Fruit fly (Drosophila melanogaster): ENCODE data around the gene CG11345.

The CG11345 gene

DNA sequence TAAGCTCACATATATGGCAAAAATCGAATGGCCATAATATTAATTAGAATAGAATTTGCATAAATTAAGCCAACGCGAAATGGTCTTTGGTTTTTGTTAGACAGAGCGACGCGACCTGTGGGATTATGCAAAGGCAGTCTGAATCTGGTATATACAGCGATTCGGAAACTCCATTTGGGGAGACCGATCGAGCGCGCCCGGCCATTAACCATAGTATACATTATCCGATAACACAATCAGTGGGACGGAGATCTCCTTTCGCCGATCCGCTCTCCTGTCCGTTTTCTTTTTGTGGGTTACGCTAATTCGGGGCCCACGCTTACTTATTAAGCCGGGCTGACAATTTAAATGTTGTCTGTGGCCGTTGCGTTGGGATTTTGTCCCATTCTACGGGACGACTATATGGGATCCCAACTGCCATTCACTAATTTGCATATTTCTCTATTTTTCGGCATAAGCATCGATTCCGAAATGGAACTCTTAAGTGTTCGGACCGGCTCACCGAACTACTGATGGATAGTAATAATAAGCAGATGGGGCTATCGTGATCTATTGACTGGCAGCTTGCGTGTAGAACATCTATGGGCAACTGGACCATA, 19.8 kb upstream of the CG11345 start:
- TF ChIP-seq CG3847 (GFP tag; IDR thresholded peaks at IDR 0.05) (0 out of 2 replicates have a peak, but pooled peaks have one; percentile 14), CG10321 (GFP tag; IDR thresholded peaks at IDR 0.05) (no peak), Atf-2 (GFP tag; optimal IDR thresholded peaks at IDR 0.05) (no peak), en (GFP tag; optimal IDR thresholded peaks at IDR 0.05) (no peak), Camta (GFP tag; optimal IDR thresholded peaks at IDR 0.05) (no peak), Rx (GFP tag; IDR thresholded peaks at IDR 0.05) (no peak), Sry-β (GFP tag; optimal IDR thresholded peaks at IDR 0.05) (no peak), CG10543 (GFP tag; optimal IDR thresholded peaks at IDR 0.05) (peak; percentile 4), CG12942 (GFP tag; optimal IDR thresholded peaks at IDR 0.05) (no peak), ro (GFP tag; IDR thresholded peaks at IDR 0.05) (no peak), Nf-YB (GFP tag; optimal IDR thresholded peaks at IDR 0.05) (no peak), CG18011 (GFP tag; optimal IDR thresholded peaks at IDR 0.05) (no peak), bowl (GFP tag; IDR thresholded peaks at IDR 0.05) (no peak), Hr3 (GFP tag; optimal IDR thresholded peaks at IDR 0.05) (no peak), oc (tag; optimal IDR thresholded peaks at IDR 0.05) (no peak), ewg (GFP tag; optimal IDR thresholded peaks at IDR 0.05) (no peak), mld (GFP tag; IDR thresholded peaks at IDR 0.05; ENCODE audit: partially characterized antibody) (no peak), maf-S (GFP tag; optimal IDR thresholded peaks at IDR 0.05) (no peak), chinmo (GFP tag; IDR thresholded peaks at IDR 0.05; ENCODE audit: partially characterized antibody) (no peak), CG12769 (tag; optimal IDR thresholded peaks at IDR 0.05) (peak; percentile 23), CG13894 (tag; optimal IDR thresholded peaks at IDR 0.05) (peak; percentile 98), Hmx (GFP tag; optimal IDR thresholded peaks at IDR 0.05) (no peak), Ets65A (GFP tag) (peak; percentile 29), Lpt (GFP tag; optimal IDR thresholded peaks at IDR 0.05) (no peak), kay (GFP tag; optimal IDR thresholded peaks at IDR 0.05) (no peak), nau (GFP tag; optimal IDR thresholded peaks at IDR 0.05) (no peak)

DNA sequence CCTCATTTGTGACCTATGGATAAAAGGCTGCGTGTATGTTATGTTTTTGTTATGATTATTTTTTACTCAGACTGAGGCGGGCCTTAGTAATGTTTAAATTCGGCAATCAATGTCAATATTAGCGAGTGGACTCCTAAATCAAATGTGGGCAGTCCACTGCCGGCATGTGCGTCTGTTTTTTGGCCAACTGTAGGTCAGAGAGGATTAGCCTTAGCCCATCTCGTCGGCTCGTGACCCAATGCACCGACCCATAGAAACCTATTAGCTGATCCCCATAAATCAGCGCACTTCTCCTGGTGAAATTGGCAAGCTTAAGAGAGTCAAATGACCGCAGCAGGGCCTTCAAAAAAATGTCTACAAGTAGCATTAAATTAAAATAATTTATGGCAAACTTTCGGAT, 17.7 kb upstream of the CG11345 start:
- TF ChIP-seq Ets65A (GFP tag) = peak; percentile 90
- 0 out of 3 replicates have a peak, but pooled peaks have one; percentile 7 for TF ChIP-seq CG11093 (GFP tag; IDR thresholded peaks at IDR 0.05)
- TF ChIP-seq CG17359 (tag; optimal IDR thresholded peaks at IDR 0.05) = no peak
- TF ChIP-seq cwo (GFP tag; optimal IDR thresholded peaks at IDR 0.05) = no peak
- TF ChIP-seq chinmo (GFP tag; IDR thresholded peaks at IDR 0.05; ENCODE audit: partially characterized antibody) = 0 out of 4 replicates have a peak, but pooled peaks have one; percentile 0

DNA sequence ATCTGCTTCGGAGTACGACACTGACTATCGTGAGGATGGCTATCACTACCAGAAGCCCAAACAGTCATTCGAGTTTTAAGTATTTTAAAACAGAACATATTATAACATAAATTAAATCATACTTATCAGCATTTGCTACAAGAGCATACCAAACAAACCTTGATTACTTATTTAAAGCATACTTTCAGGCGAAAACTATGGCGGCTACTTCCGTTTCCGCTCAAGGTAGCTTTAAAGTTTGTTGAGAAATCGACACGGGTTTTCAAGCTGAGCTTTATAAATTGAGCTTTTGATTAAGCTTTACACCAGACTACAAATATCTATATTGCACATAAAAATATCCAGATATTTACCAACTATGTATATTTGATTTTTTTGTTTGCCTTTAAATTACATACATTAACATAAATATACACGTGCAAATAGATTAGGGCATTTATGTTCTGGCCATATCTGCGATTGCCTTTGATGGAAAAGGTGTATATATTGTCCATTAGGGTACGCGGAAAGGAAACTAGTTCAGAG, 17.0 kb upstream of the CG11345 start:
- 0 out of 2 replicates have a peak, but pooled peaks have one; percentile 12 for TF ChIP-seq CG3847 (GFP tag; IDR thresholded peaks at IDR 0.05)
- TF ChIP-seq CG10267 (tag; optimal IDR thresholded peaks at IDR 0.05) = peak; percentile 75
- TF ChIP-seq hb (GFP tag; IDR thresholded peaks at IDR 0.05; ENCODE audit: partially characterized antibody) = no peak
- peak; percentile 72 for TF ChIP-seq dmrt99B (tag; optimal IDR thresholded peaks at IDR 0.05)
- TF ChIP-seq CG1233 (GFP tag; optimal IDR thresholded peaks at IDR 0.05) = peak; percentile 93
- TF ChIP-seq CG31441 (GFP tag; IDR thresholded peaks at IDR 0.05) = peak; percentile 80
- peak; percentile 89 for TF ChIP-seq Hand (GFP tag; optimal IDR thresholded peaks at IDR 0.05)
- TF ChIP-seq Oli (tag; optimal IDR thresholded peaks at IDR 0.05) = peak; percentile 67
- peak; percentile 96 for TF ChIP-seq CG34376 (GFP tag; optimal IDR thresholded peaks at IDR 0.05)
- no peak for TF ChIP-seq fru (optimal IDR thresholded peaks at IDR 0.05)
- no peak for TF ChIP-seq Lpt (GFP tag; optimal IDR thresholded peaks at IDR 0.05)
- TF ChIP-seq ato (GFP tag; IDR thresholded peaks at IDR 0.05; ENCODE audit: partially characterized antibody) = no peak
- TF ChIP-seq tx (GFP tag; optimal IDR thresholded peaks at IDR 0.05) = no peak
- TF ChIP-seq D19A (tag; optimal IDR thresholded peaks at IDR 0.05) = no peak
- TF ChIP-seq shn (GFP tag; optimal IDR thresholded peaks at IDR 0.05) = peak; percentile 26
- TF ChIP-seq sens-2 (GFP tag; IDR thresholded peaks at IDR 0.05) = peak; percentile 82
- peak; percentile 59 for TF ChIP-seq CG7556 (GFP tag; optimal IDR thresholded peaks at IDR 0.05)
- peak; percentile 97 for TF ChIP-seq CG12071 (GFP tag; optimal IDR thresholded peaks at IDR 0.05)
- TF ChIP-seq dysf (GFP tag; IDR thresholded peaks at IDR 0.05) = peak; percentile 35; the same call in 1 of the 3 replicates
- TF ChIP-seq jigr1 (GFP tag; IDR thresholded peaks at IDR 0.05) = no peak
- TF ChIP-seq Hey (tag; optimal IDR thresholded peaks at IDR 0.05) = peak; percentile 79
